ENCODE assay signal across 4 worm cellular contexts in genomic region chrX:16611333-16612043, ce11.
TF ChIP-seq lines count a peak whose summit lies in the region.

No protein-coding gene starts in this region.

TF ChIP-seq in whole organism, L2 larva, 48 proteins besides CTCF, POLR2A, EP300 and RAD21:
- TF ChIP-seq ceh-16 (tag; optimal IDR thresholded peaks at IDR 0.05; lab: Kevin White, UChicago) (no peak), F13H6.1 (tag; optimal IDR thresholded peaks at IDR 0.05; lab: Kevin White, UChicago) (peak; percentile 41), ama-1 (optimal IDR thresholded peaks at IDR 0.05; lab: Kevin White, UChicago) (peak; percentile 28)

TF ChIP-seq in whole organism, L4 larva, 104 proteins besides CTCF, POLR2A, EP300 and RAD21 (continues in another document):
- TF ChIP-seq F26F4.8 (GFP tag; conservative IDR thresholded peaks at IDR 0.05; lab: Robert Waterston, UW) (no peak), hlh-11 (tag; optimal IDR thresholded peaks at IDR 0.05; lab: Kevin White, UChicago) (peak; percentile 60), ceh-20 (GFP tag; IDR thresholded peaks at IDR 0.05; lab: Robert Waterston, UW) (no peak), mes-2 (tag; optimal IDR thresholded peaks at IDR 0.05; lab: Kevin White, UChicago; ENCODE audit: poor library complexity, severe bottlenecking) (peak; percentile 37), F10B5.3 (tag; optimal IDR thresholded peaks at IDR 0.05; lab: Kevin White, UChicago) (no peak), nhr-28 (tag; optimal IDR thresholded peaks at IDR 0.05; lab: Kevin White, UChicago) (peak; percentile 15), aha-1 (tag; lab: Kevin White, UChicago) (peak; percentile 62), hmg-1.1 (GFP tag; IDR thresholded peaks at IDR 0.05; lab: Robert Waterston, UW) (peak; percentile 46), ceh-28 (tag; optimal IDR thresholded peaks at IDR 0.05; lab: Kevin White, UChicago) (peak; percentile 34), mxl-3 (GFP tag; optimal IDR thresholded peaks at IDR 0.05; lab: Kevin White, UChicago) (no peak), nhr-111 (GFP tag; optimal IDR thresholded peaks at IDR 0.05; lab: Kevin White, UChicago) (no peak), mdl-1 (tag; optimal IDR thresholded peaks at IDR 0.05; lab: Kevin White, UChicago) (no peak), dmd-8 (GFP tag; IDR thresholded peaks at IDR 0.05; lab: Robert Waterston, UW) (no peak), hlh-30 (tag; optimal IDR thresholded peaks at IDR 0.05; lab: Kevin White, UChicago; ENCODE audit: insufficient read depth) (peak; percentile 61), set-16 (GFP tag; IDR thresholded peaks at IDR 0.05; lab: Robert Waterston, UW) (0 out of 2 replicates have a peak, but pooled peaks have one; percentile 20), tag-97 (GFP tag; IDR thresholded peaks at IDR 0.05; lab: Robert Waterston, UW) (no peak), rbr-2 (tag; optimal IDR thresholded peaks at IDR 0.05; lab: Kevin White, UChicago) (peak; percentile 35), ctbp-1 (GFP tag; IDR thresholded peaks at IDR 0.05; lab: Robert Waterston, UW) (no peak), hif-1 (tag; optimal IDR thresholded peaks at IDR 0.05; lab: Kevin White, UChicago) (no peak), zip-2 (tag; optimal IDR thresholded peaks at IDR 0.05; lab: Kevin White, UChicago) (no peak), madf-5 (GFP tag; IDR thresholded peaks at IDR 0.05; lab: Robert Waterston, UW) (no peak), nhr-76 (tag; optimal IDR thresholded peaks at IDR 0.05; lab: Kevin White, UChicago) (no peak), mep-1 (tag; optimal IDR thresholded peaks at IDR 0.05; lab: Kevin White, UChicago) (peak; percentile 7), jun-1 (tag; optimal IDR thresholded peaks at IDR 0.05; lab: Kevin White, UChicago) (peak; percentile 8), duxl-1 (tag; optimal IDR thresholded peaks at IDR 0.05; lab: Kevin White, UChicago; ENCODE audit: poor library complexity) (no peak), vab-7 (GFP tag; IDR thresholded peaks at IDR 0.05; lab: Robert Waterston, UW) (no peak), R02D3.7 (tag; optimal IDR thresholded peaks at IDR 0.05; lab: Kevin White, UChicago) (no peak), F37D6.2 (tag; optimal IDR thresholded peaks at IDR 0.05; lab: Kevin White, UChicago) (no peak), daf-16 (GFP tag; optimal IDR thresholded peaks at IDR 0.05; lab: Kevin White, UChicago) (peak in 1 of 2 experiments; percentile 80), daf-16 (tag; optimal IDR thresholded peaks at IDR 0.05; lab: Kevin White, UChicago) (peak; percentile 9)

TF ChIP-seq in whole organism, late embryonic, 69 proteins besides CTCF, POLR2A, EP300 and RAD21:
- TF ChIP-seq pax-1 (tag; optimal IDR thresholded peaks at IDR 0.05; lab: Kevin White, UChicago) (no peak), sox-4 (tag; optimal IDR thresholded peaks at IDR 0.05; lab: Kevin White, UChicago) (no peak), npax-4 (tag; optimal IDR thresholded peaks at IDR 0.05; lab: Kevin White, UChicago) (no peak), hlh-8 (tag; optimal IDR thresholded peaks at IDR 0.05; lab: Kevin White, UChicago) (peak; percentile 25), lin-11 (tag; optimal IDR thresholded peaks at IDR 0.05; lab: Kevin White, UChicago) (no peak), ceh-34 (tag; optimal IDR thresholded peaks at IDR 0.05; lab: Kevin White, UChicago) (peak; percentile 20), hlh-13 (GFP tag; optimal IDR thresholded peaks at IDR 0.05; lab: Kevin White, UChicago) (no peak), ceh-2 (tag; optimal IDR thresholded peaks at IDR 0.05; lab: Kevin White, UChicago) (no peak), syd-9 (tag; optimal IDR thresholded peaks at IDR 0.05; lab: Kevin White, UChicago) (peak; percentile 30), T23F11.4 (GFP tag; optimal IDR thresholded peaks at IDR 0.05; lab: Kevin White, UChicago) (no peak), unc-42 (tag; optimal IDR thresholded peaks at IDR 0.05; lab: Kevin White, UChicago) (no peak), ceh-31 (tag; optimal IDR thresholded peaks at IDR 0.05; lab: Kevin White, UChicago) (peak; percentile 45), eyg-1 (tag; optimal IDR thresholded peaks at IDR 0.05; lab: Kevin White, UChicago) (no peak), Y22D7AL.16 (tag; optimal IDR thresholded peaks at IDR 0.05; lab: Kevin White, UChicago) (no peak), elt-2 (tag; optimal IDR thresholded peaks at IDR 0.05; lab: Kevin White, UChicago) (no peak), rnt-1 (tag; optimal IDR thresholded peaks at IDR 0.05; lab: Kevin White, UChicago) (peak; percentile 48), sdc-2 (tag; optimal IDR thresholded peaks at IDR 0.05; lab: Kevin White, UChicago) (peak; percentile 34), ceh-19 (GFP tag; optimal IDR thresholded peaks at IDR 0.05; lab: Kevin White, UChicago) (no peak), tbx-7 (tag; optimal IDR thresholded peaks at IDR 0.05; lab: Kevin White, UChicago) (no peak), elt-4 (tag; optimal IDR thresholded peaks at IDR 0.05; lab: Kevin White, UChicago) (no peak), nfya-1 (tag; optimal IDR thresholded peaks at IDR 0.05; lab: Kevin White, UChicago) (peak; percentile 56), zip-5 (tag; optimal IDR thresholded peaks at IDR 0.05; lab: Kevin White, UChicago) (no peak), pat-9 (tag; optimal IDR thresholded peaks at IDR 0.05; lab: Kevin White, UChicago) (no peak), hlh-30 (tag; optimal IDR thresholded peaks at IDR 0.05; lab: Kevin White, UChicago; ENCODE audit: insufficient read depth) (no peak), K09A11.1 (tag; optimal IDR thresholded peaks at IDR 0.05; lab: Kevin White, UChicago; ENCODE audit: insufficient read depth) (no peak), ceh-14 (tag; optimal IDR thresholded peaks at IDR 0.05; lab: Kevin White, UChicago) (no peak), fkh-10 (GFP tag; optimal IDR thresholded peaks at IDR 0.05; lab: Kevin White, UChicago) (no peak), lim-6 (tag; optimal IDR thresholded peaks at IDR 0.05; lab: Kevin White, UChicago) (no peak), ztf-16 (tag; optimal IDR thresholded peaks at IDR 0.05; lab: Kevin White, UChicago) (no peak), tbx-2 (tag; optimal IDR thresholded peaks at IDR 0.05; lab: Kevin White, UChicago) (peak; percentile 61), ceh-45 (GFP tag; IDR thresholded peaks at IDR 0.05; lab: Robert Waterston, UW) (no peak), ceh-22 (tag; optimal IDR thresholded peaks at IDR 0.05; lab: Kevin White, UChicago) (no peak), ttx-3 (tag; optimal IDR thresholded peaks at IDR 0.05; lab: Kevin White, UChicago) (no peak)

TF ChIP-seq in whole organism, mixed stage, embryonic, 35 proteins besides CTCF, POLR2A, EP300 and RAD21:
- TF ChIP-seq nhr-76 (tag; optimal IDR thresholded peaks at IDR 0.05; lab: Kevin White, UChicago) (no peak), pha-4 (tag; optimal IDR thresholded peaks at IDR 0.05; lab: Kevin White, UChicago) (peak; percentile 6), nhr-28 (tag; optimal IDR thresholded peaks at IDR 0.05; lab: Kevin White, UChicago) (no peak), hlh-1 (tag; optimal IDR thresholded peaks at IDR 0.05; lab: Kevin White, UChicago) (peak; percentile 45), unc-62 (GFP tag; optimal IDR thresholded peaks at IDR 0.05; lab: Kevin White, UChicago) (no peak), mls-2 (tag; optimal IDR thresholded peaks at IDR 0.05; lab: Kevin White, UChicago) (no peak), cnd-1 (tag; optimal IDR thresholded peaks at IDR 0.05; lab: Kevin White, UChicago) (peak; percentile 75), lin-32 (GFP tag; optimal IDR thresholded peaks at IDR 0.05; lab: Kevin White, UChicago) (peak; percentile 46), unc-120 (tag; optimal IDR thresholded peaks at IDR 0.05; lab: Kevin White, UChicago; ENCODE audit: poor library complexity, severe bottlenecking) (peak; percentile 20), M03D4.4 (tag; optimal IDR thresholded peaks at IDR 0.05; lab: Kevin White, UChicago) (peak; percentile 21), ham-2 (GFP tag; optimal IDR thresholded peaks at IDR 0.05; lab: Kevin White, UChicago) (peak; percentile 33), nhr-2 (tag; optimal IDR thresholded peaks at IDR 0.05; lab: Kevin White, UChicago) (peak; percentile 21)
